Fruit fly (Drosophila melanogaster): ENCODE measurements around the gene Tbh.

The Tbh gene

DNA sequence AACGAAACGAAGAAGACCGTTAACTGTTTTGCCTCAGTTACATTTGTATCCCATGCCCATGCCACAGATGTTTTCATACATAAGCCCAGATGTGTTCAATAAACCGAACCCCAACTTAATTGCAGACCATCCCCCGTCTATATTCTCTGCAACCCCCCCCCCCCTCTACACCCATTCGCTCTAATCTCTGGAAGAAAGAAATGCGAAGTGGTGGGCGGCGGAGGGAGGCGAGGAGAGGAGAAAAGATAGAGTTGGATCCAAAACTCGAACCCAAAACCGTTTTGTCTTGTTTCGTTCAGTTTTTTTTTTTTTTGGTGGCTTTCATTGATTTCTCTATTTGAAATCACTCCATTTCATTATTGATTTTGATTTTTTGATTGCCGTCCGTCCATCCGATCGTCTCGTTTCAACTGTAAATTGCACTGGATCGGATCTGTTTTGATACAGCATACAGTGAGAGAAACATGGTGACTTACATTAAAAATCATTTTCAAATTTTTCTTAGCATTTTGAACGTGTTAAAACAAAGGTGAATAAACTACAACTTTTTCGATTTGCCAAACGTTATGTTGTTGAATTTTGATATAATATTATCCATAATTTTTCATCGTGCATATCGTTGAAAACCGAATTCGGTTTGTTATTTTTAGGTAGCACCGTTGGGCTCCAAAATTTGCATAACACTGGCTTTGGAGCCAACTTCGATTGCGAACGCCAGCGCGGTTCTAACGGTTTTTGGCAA, 19.8 kb upstream of the Tbh start (continued):
- TF ChIP-seq vvl (GFP tag; IDR thresholded peaks at IDR 0.05) (peak; percentile 55; the same call in 1 of the 2 replicates), Asciz (GFP tag; optimal IDR thresholded peaks at IDR 0.05) (peak; percentile 39), CG9609 (GFP tag; optimal IDR thresholded peaks at IDR 0.05) (peak; percentile 1), D19A (tag; optimal IDR thresholded peaks at IDR 0.05) (peak; percentile 28), CG16815 (GFP tag; optimal IDR thresholded peaks at IDR 0.05) (no peak)

- TF ChIP-seq D19B (GFP tag; optimal IDR thresholded peaks at IDR 0.05): peak; percentile 48
- TF ChIP-seq CG7556 (GFP tag; optimal IDR thresholded peaks at IDR 0.05): no peak
- TF ChIP-seq Elba2 (GFP tag; optimal IDR thresholded peaks at IDR 0.05): no peak
- TF ChIP-seq HLHmδ (GFP tag; optimal IDR thresholded peaks at IDR 0.05): peak; percentile 44
- TF ChIP-seq CG1832 (GFP tag; optimal IDR thresholded peaks at IDR 0.05): peak; percentile 75
- TF ChIP-seq MTF-1 (GFP tag; optimal IDR thresholded peaks at IDR 0.05; ENCODE audit: borderline replicate concordance): no peak
- no peak for TF ChIP-seq tin (GFP tag; optimal IDR thresholded peaks at IDR 0.05)
- TF ChIP-seq Lpt (GFP tag; optimal IDR thresholded peaks at IDR 0.05): peak; percentile 51
- no peak for TF ChIP-seq crc (GFP tag; optimal IDR thresholded peaks at IDR 0.05)
- peak; percentile 98 for TF ChIP-seq Hr39 (optimal IDR thresholded peaks at IDR 0.05)
- TF ChIP-seq CG17385 (GFP tag; optimal IDR thresholded peaks at IDR 0.05): no peak
- TF ChIP-seq mirr (GFP tag; optimal IDR thresholded peaks at IDR 0.05): no peak
- no peak for TF ChIP-seq CG4854 (GFP tag; optimal IDR thresholded peaks at IDR 0.05)
- peak; percentile 33 for TF ChIP-seq CG15479 (GFP tag; optimal IDR thresholded peaks at IDR 0.05)
- TF ChIP-seq rib (GFP tag; IDR thresholded peaks at IDR 0.05): no peak
- TF ChIP-seq usp (GFP tag; optimal IDR thresholded peaks at IDR 0.05): no peak
- TF ChIP-seq sens (GFP tag): peak; percentile 3
- peak; percentile 51 for TF ChIP-seq crol (GFP tag; IDR thresholded peaks at IDR 0.05)
- TF ChIP-seq CG1603 (tag; optimal IDR thresholded peaks at IDR 0.05): peak; percentile 38
- no peak for TF ChIP-seq scrt (GFP tag; optimal IDR thresholded peaks at IDR 0.05)
- peak; percentile 37 for TF ChIP-seq Med (GFP tag)
- TF ChIP-seq D19A (tag; optimal IDR thresholded peaks at IDR 0.05): peak; percentile 84
- no peak for TF ChIP-seq CG14050 (GFP tag; IDR thresholded peaks at IDR 0.05)
- TF ChIP-seq eve (GFP tag; optimal IDR thresholded peaks at IDR 0.05): peak in 1 of 2 experiments; percentile 46
- TF ChIP-seq pan (optimal IDR thresholded peaks at IDR 0.05): peak in 1 of 2 experiments; percentile 28
- TF ChIP-seq pan (GFP tag; optimal IDR thresholded peaks at IDR 0.05 in 1 of 2, IDR thresholded peaks at IDR 0.05 in 1 of 2): peak in 1 of 2 experiments; percentile 64
- TF ChIP-seq Ets65A (GFP tag): peak; percentile 83
- no peak for TF ChIP-seq peb (GFP tag; IDR thresholded peaks at IDR 0.05)
- TF ChIP-seq row (GFP tag; IDR thresholded peaks at IDR 0.05): peak; percentile 50
- TF ChIP-seq CG6765 (GFP tag; optimal IDR thresholded peaks at IDR 0.05): no peak
- no peak for TF ChIP-seq Hr3 (GFP tag; optimal IDR thresholded peaks at IDR 0.05)
- no peak for TF ChIP-seq dm (GFP tag; optimal IDR thresholded peaks at IDR 0.05)
- TF ChIP-seq cad (GFP tag; optimal IDR thresholded peaks at IDR 0.05): peak; percentile 56
- TF ChIP-seq pros (GFP tag; optimal IDR thresholded peaks at IDR 0.05): peak; percentile 49
- TF ChIP-seq cg (GFP tag; optimal IDR thresholded peaks at IDR 0.05): peak; percentile 30
- peak in 1 of 2 experiments; percentile 54 for TF ChIP-seq tll (GFP tag; optimal IDR thresholded peaks at IDR 0.05)
- peak; percentile 49 for TF ChIP-seq sd (tag; optimal IDR thresholded peaks at IDR 0.05)
- peak; percentile 39 for TF ChIP-seq kni (GFP tag; optimal IDR thresholded peaks at IDR 0.05)
- no peak for TF ChIP-seq CG12299 (tag; optimal IDR thresholded peaks at IDR 0.05)
- TF ChIP-seq CG1024 (GFP tag; IDR thresholded peaks at IDR 0.05): no peak
Observed at dm6 chrX:7976976-7977834, 18.3 kb upstream of the Tbh start.

All from whole organism, embryonic.